Worm (Caenorhabditis elegans) whole organism, late embryonic: ENCODE data around the gene smcr-8.

Source experiments
- K09A11.1 ChIP-seq: sonication (generic microtip); optimal IDR thresholded peaks from 2 replicates; lab custom pipeline; 2017; ENCODE audit warnings: antibody characterized with exemption, mild to moderate bottlenecking, missing genetic modification characterization, missing compliant biosample characterization; ENCODE audit not compliant: insufficient read depth
- Y22D7AL.16 ChIP-seq: sonication (generic microtip); optimal IDR thresholded peaks from 2 replicates; lab custom pipeline; 2016; ENCODE audit warnings: missing genetic modification characterization, missing compliant biosample characterization
- ceh-18 ChIP-seq: sonication (generic microtip); optimal IDR thresholded peaks from 2 replicates; lab custom pipeline; 2016; ENCODE audit warnings: missing genetic modification characterization, missing compliant biosample characterization
- ceh-19 ChIP-seq: fragments of 200-800 bp; sonication (Bioruptor generic); optimal IDR thresholded peaks from 2 replicates; lab custom pipeline; 2018; ENCODE audit warnings: mild to moderate bottlenecking, missing genetic modification characterization, missing compliant biosample characterization
- ceh-45 ChIP-seq: fragments of 200-800 bp; sonication (Bioruptor generic); IDR thresholded peaks from 2 replicates; pipeline ENCODE4 v1.3.6; 2022; ENCODE audit warnings: missing genetic modification reagents, missing genetic modification characterization, missing compliant biosample characterization
- dmd-4 ChIP-seq: sonication (generic microtip); optimal IDR thresholded peaks from 2 replicates; lab custom pipeline; 2016; ENCODE audit warnings: borderline replicate concordance, missing genetic modification characterization, missing compliant biosample characterization
- dve-1 ChIP-seq: sonication (generic microtip); optimal IDR thresholded peaks from 2 replicates; lab custom pipeline; 2017; ENCODE audit warnings: antibody characterized with exemption, mild to moderate bottlenecking, missing genetic modification characterization, missing compliant biosample characterization
- elt-2 ChIP-seq: sonication (generic microtip); optimal IDR thresholded peaks from 2 replicates; lab custom pipeline; 2016; ENCODE audit warnings: missing genetic modification reagents, missing genetic modification characterization, missing compliant biosample characterization
- gmeb-2 ChIP-seq: sonication (generic microtip); optimal IDR thresholded peaks from 2 replicates; lab custom pipeline; 2016; ENCODE audit warnings: missing genetic modification characterization, inconsistent platforms, missing compliant biosample characterization
- lin-11 ChIP-seq: fragments of 200-800 bp; sonication (Bioruptor generic); optimal IDR thresholded peaks from 2 replicates; lab custom pipeline; 2018; ENCODE audit warnings: mild to moderate bottlenecking, missing genetic modification characterization, missing compliant biosample characterization
- odd-2 ChIP-seq: sonication (generic microtip); optimal IDR thresholded peaks from 2 replicates; lab custom pipeline; 2017; ENCODE audit warnings: antibody characterized with exemption, mild to moderate bottlenecking, missing genetic modification characterization, missing compliant biosample characterization
- pat-9 ChIP-seq: fragments of 200-800 bp; sonication (Bioruptor generic); optimal IDR thresholded peaks from 2 replicates; lab custom pipeline; 2018; ENCODE audit warnings: mild to moderate bottlenecking, missing genetic modification characterization, moderate library complexity, missing compliant biosample characterization
- tbx-2 ChIP-seq: sonication (generic microtip); optimal IDR thresholded peaks from 2 replicates; lab custom pipeline; 2016; ENCODE audit warnings: missing genetic modification characterization, missing compliant biosample characterization

The smcr-8 gene

ce11 chrIII:5047175-5047574, 48.0 kb downstream of the smcr-8 start, which contains the start of gene txbp-3 (continued):
- TF ChIP-seq gmeb-2 (no peak), ceh-45 (no peak), dve-1 (tag; lab: Kevin White, UChicago) (no peak), K09A11.1 (tag; lab: Kevin White, UChicago) (no peak), elt-2 (tag; lab: Kevin White, UChicago) (peak; percentile 58), lin-11 (tag; lab: Kevin White, UChicago) (no peak), odd-2 (tag; lab: Kevin White, UChicago) (no peak)

ce11 chrIII:5047740-5048139, 48.6 kb downstream of the smcr-8 start, which contains the start of gene C45G9.5:
Gene C45G9.5, plus strand, starts transcription at chrIII:5048117.
- no peak for TF ChIP-seq ceh-19 (GFP tag; lab: Kevin White, UChicago)
- no peak for TF ChIP-seq dmd-4
- no peak for TF ChIP-seq pat-9 (tag; lab: Kevin White, UChicago)
- no peak for TF ChIP-seq Y22D7AL.16 (tag; lab: Kevin White, UChicago)
- no peak for TF ChIP-seq tbx-2 (tag; lab: Kevin White, UChicago)
- no peak for TF ChIP-seq ceh-18 (tag; lab: Kevin White, UChicago)
